Fruit fly (Drosophila melanogaster) whole organism, wandering third instar larva: ENCODE measurements around the gene Tnpo.

Source experiments
- CG32264 ChIP-seq: fragments of 200-800 bp; sonication (Bioruptor generic); optimal IDR thresholded peaks from 2 replicates; lab custom pipeline; 2016; ENCODE audit warnings: missing biosample characterization, missing genetic modification characterization
- CrebA ChIP-seq: fragments of 200-800 bp; sonication (Bioruptor generic); optimal IDR thresholded peaks from 2 replicates; lab custom pipeline; 2016; ENCODE audit warnings: missing biosample characterization, mild to moderate bottlenecking, missing genetic modification characterization, borderline replicate concordance
- Dfd ChIP-seq: fragments of >200 bp; optimal IDR thresholded peaks from 2 replicates; lab custom pipeline; 2017; ENCODE audit warnings: missing biosample characterization, missing genetic modification characterization
- Myc ChIP-seq: fragments of >200 bp; optimal IDR thresholded peaks from 2 replicates; lab custom pipeline; 2017
- br ChIP-seq: fragments of 200-800 bp; sonication (Bioruptor generic); optimal IDR thresholded peaks from 2 replicates; lab custom pipeline; 2016; ENCODE audit warnings: missing biosample characterization, missing genetic modification characterization
- dsf ChIP-seq: sonication (Bioruptor generic); optimal IDR thresholded peaks from 2 replicates; lab custom pipeline; 2016; ENCODE audit warnings: missing biosample characterization, missing genetic modification characterization, borderline replicate concordance
- ey ChIP-seq: fragments of 200-800 bp; sonication (Bioruptor generic); optimal IDR thresholded peaks from 2 replicates; lab custom pipeline; 2016; ENCODE audit warnings: missing biosample characterization, missing genetic modification characterization

- TF ChIP-seq CrebA (GFP tag; lab: Kevin White, UChicago): no peak
- no peak for TF ChIP-seq br
- no peak for TF ChIP-seq ey
- TF ChIP-seq CG32264: no peak
- TF ChIP-seq Myc (lab: Kevin White, UChicago): no peak
- TF ChIP-seq dsf (GFP tag; lab: Kevin White, UChicago): no peak
- no peak for TF ChIP-seq Dfd (GFP tag; lab: Kevin White, UChicago)
Measured at dm6 chr3L:6239968-6240367, 46.7 kb downstream of the Tnpo start, which contains the start of gene CG10226.
